Fruit fly (Drosophila melanogaster) whole organism, wandering third instar larva: ENCODE results near the gene Fbxl4.

ENCODE experiments used
- Hr78 ChIP-seq: fragments of >200 bp; optimal IDR thresholded peaks from 2 replicates; lab custom pipeline; 2017; ENCODE audit warnings: missing biosample characterization, missing genetic modification characterization
- Jra ChIP-seq: sonication (Bioruptor generic); optimal IDR thresholded peaks from 2 replicates; lab custom pipeline; 2016; ENCODE audit warnings: missing biosample characterization, missing genetic modification characterization
- Myc ChIP-seq: fragments of >200 bp; optimal IDR thresholded peaks from 2 replicates; lab custom pipeline; 2017
- OdsH ChIP-seq: fragments of 200-800 bp; sonication (Bioruptor generic); optimal IDR thresholded peaks from 2 replicates; lab custom pipeline; 2016; ENCODE audit warnings: missing biosample characterization, mild to moderate bottlenecking, missing genetic modification characterization
- Rel ChIP-seq, 2 experiments: fragments of 200-800 bp; sonication (Bioruptor generic) in 1 of 2; optimal IDR thresholded peaks; 2 replicates in 1 of 2; 3 replicates in 1 of 2; lab custom pipeline; 2016 to 2019; ENCODE audit warnings: mild to moderate bottlenecking in 2 of 2, missing biosample characterization in 2 of 2, missing genetic modification characterization in 2 of 2, moderate library complexity in 1 of 2
- Sp1 ChIP-seq: fragments of 200-800 bp; sonication (Bioruptor generic); optimal IDR thresholded peaks from 3 replicates; lab custom pipeline; 2019; ENCODE audit warnings: missing biosample characterization, mild to moderate bottlenecking, missing genetic modification characterization, moderate library complexity
- Vsx2 ChIP-seq: fragments of 200-300, 225-300 bp; sonication (Bioruptor generic); optimal IDR thresholded peaks from 2 replicates; lab custom pipeline; 2018; ENCODE audit warnings: missing biosample characterization, missing genetic modification characterization; ENCODE audit not compliant: partially characterized antibody
- dl ChIP-seq, 2 experiments: fragments of 175-275, 200-275 bp in 1 of 2; fragments of 200-275 bp in 1 of 2; sonication (Bioruptor generic); optimal IDR thresholded peaks; lab custom pipeline; 2018; ENCODE audit warnings: mild to moderate bottlenecking in 2 of 2, missing biosample characterization in 2 of 2, missing genetic modification characterization in 2 of 2, moderate library complexity in 2 of 2; ENCODE audit not compliant: partially characterized antibody in 2 of 2, insufficient read depth in 1 of 2
- ey ChIP-seq: fragments of 200-800 bp; sonication (Bioruptor generic); optimal IDR thresholded peaks from 2 replicates; lab custom pipeline; 2016; ENCODE audit warnings: missing biosample characterization, missing genetic modification characterization
- fru ChIP-seq: fragments of 200-800 bp; sonication (Bioruptor generic); optimal IDR thresholded peaks from 3 replicates; lab custom pipeline; 2016; ENCODE audit warnings: missing biosample characterization, mild to moderate bottlenecking, missing genetic modification characterization
- lola ChIP-seq: fragments of >200 bp; optimal IDR thresholded peaks from 2 replicates; lab custom pipeline; 2017; ENCODE audit warnings: missing biosample characterization, missing genetic modification characterization
- psq ChIP-seq: fragments of 200-800 bp; sonication (Bioruptor generic); optimal IDR thresholded peaks from 3 replicates; lab custom pipeline; 2017; ENCODE audit warnings: missing biosample characterization, mild to moderate bottlenecking, missing genetic modification characterization, moderate library complexity
- usp ChIP-seq: fragments of >200 bp; optimal IDR thresholded peaks from 2 replicates; lab custom pipeline; 2017; ENCODE audit warnings: missing biosample characterization, missing genetic modification characterization

- no peak for TF ChIP-seq usp (GFP tag; lab: Kevin White, UChicago)
- TF ChIP-seq ey (GFP tag; lab: Kevin White, UChicago), result no peak
- no peak for TF ChIP-seq OdsH (GFP tag; lab: Kevin White, UChicago)
- no peak for TF ChIP-seq lola (GFP tag; lab: Kevin White, UChicago)
- no peak for TF ChIP-seq fru (GFP tag; lab: Kevin White, UChicago)
- TF ChIP-seq psq (GFP tag; lab: Kevin White, UChicago), result no peak
- TF ChIP-seq Jra, result no peak
- TF ChIP-seq dl (GFP tag; optimal IDR thresholded peaks at IDR 0.05; lab: Kevin White, UChicago; ENCODE audit: insufficient read depth in 1 of 2, partially characterized antibody in 2 of 2), result no peak
- TF ChIP-seq Rel (GFP tag; optimal IDR thresholded peaks at IDR 0.05; lab: Kevin White, UChicago), result no peak
- TF ChIP-seq Rel (tag; optimal IDR thresholded peaks at IDR 0.05; lab: Kevin White, UChicago), result no peak
- no peak for TF ChIP-seq Vsx2
- TF ChIP-seq Hr78 (GFP tag; lab: Kevin White, UChicago), result no peak
- TF ChIP-seq Sp1 (GFP tag; lab: Kevin White, UChicago), result no peak
- no peak for TF ChIP-seq Myc (lab: Kevin White, UChicago)
Measured at dm6 chrX:14242479-14242878, 4.8 kb upstream of the Fbxl4 start, which contains the start of gene mRNA-cap.
